Worm (Caenorhabditis elegans) whole organism, L2 larva: ENCODE results near the gene F08G2.8.
A peak's percentile ranks its signal among the peaks of the same experiment; 100 is the strongest.
"Not testable (repeated sequence)": the region's sequence is repeated elsewhere in the genome, so short reads cannot be mapped to it uniquely, and the experiment has no call there.

ENCODE experiments used
- C34F6.9 ChIP-seq: fragments of 150-350 bp; optimal IDR thresholded peaks from 2 replicates; lab custom pipeline; 2014; ENCODE audit warnings: missing biosample characterization, missing genetic modification characterization
- F13H6.1 ChIP-seq: sonication (generic microtip); optimal IDR thresholded peaks from 2 replicates; lab custom pipeline; 2016; ENCODE audit warnings: missing genetic modification characterization, missing compliant biosample characterization
- R02D3.7 ChIP-seq: fragments of 150-350 bp; optimal IDR thresholded peaks from 2 replicates; lab custom pipeline; 2014; ENCODE audit warnings: missing biosample characterization, missing genetic modification characterization
- Y55F3AM.14 ChIP-seq: fragments of 200-800 bp; sonication (Bioruptor generic); optimal IDR thresholded peaks from 2 replicates; lab custom pipeline; 2018; ENCODE audit warnings: mild to moderate bottlenecking, missing genetic modification characterization, missing compliant biosample characterization
- ama-1 ChIP-seq: fragments of 150-350 bp; optimal IDR thresholded peaks from 2 replicates; lab custom pipeline; 2018; ENCODE audit warnings: inconsistent platforms
- ceh-16 ChIP-seq: fragments of 150-350 bp; optimal IDR thresholded peaks from 2 replicates; lab custom pipeline; 2014; ENCODE audit warnings: missing biosample characterization, missing genetic modification characterization
- ceh-82 ChIP-seq: fragments of 150-350 bp; optimal IDR thresholded peaks from 2 replicates; lab custom pipeline; 2014; ENCODE audit warnings: missing biosample characterization, missing genetic modification characterization
- crh-2 ChIP-seq: sonication (generic microtip); optimal IDR thresholded peaks from 2 replicates; lab custom pipeline; 2017; ENCODE audit warnings: missing biosample characterization, missing genetic modification characterization
- dmd-4 ChIP-seq: sonication (generic microtip); optimal IDR thresholded peaks from 2 replicates; lab custom pipeline; 2017; ENCODE audit warnings: missing biosample characterization, missing genetic modification characterization
- fos-1 ChIP-seq: fragments of 150-350 bp; optimal IDR thresholded peaks from 2 replicates; lab custom pipeline; 2014; ENCODE audit warnings: missing biosample characterization, missing genetic modification characterization
- gmeb-1 ChIP-seq: fragments of 150-350 bp; optimal IDR thresholded peaks from 2 replicates; lab custom pipeline; 2014; ENCODE audit warnings: missing biosample characterization, missing genetic modification characterization
- lin-11 ChIP-seq: fragments of 150-350 bp; sonication (generic microtip); optimal IDR thresholded peaks from 2 replicates; lab custom pipeline; 2014; ENCODE audit warnings: missing biosample characterization, missing genetic modification characterization, inconsistent platforms, mixed read lengths
- lin-13 ChIP-seq: fragments of 150-350 bp; optimal IDR thresholded peaks from 2 replicates; lab custom pipeline; 2014; ENCODE audit warnings: missing biosample characterization, missing genetic modification reagents, missing genetic modification characterization
- lsy-2 ChIP-seq, 2 experiments: fragments of 150-350 bp in 1 of 2; sonication (generic microtip) in 1 of 2; optimal IDR thresholded peaks; 2 replicates each; lab custom pipeline; 2014 to 2017; ENCODE audit warnings: missing biosample characterization in 2 of 2, missing genetic modification characterization in 2 of 2
- mbf-1 ChIP-seq: sonication (generic microtip); optimal IDR thresholded peaks from 2 replicates; lab custom pipeline; 2017; ENCODE audit warnings: missing biosample characterization, missing genetic modification characterization
- mdl-1 ChIP-seq, 2 experiments: fragments of 150-350 bp in 1 of 2; sonication (generic microtip) in 1 of 2; optimal IDR thresholded peaks; 2 replicates each; lab custom pipeline; 2017; ENCODE audit warnings: missing biosample characterization in 2 of 2, missing genetic modification characterization in 2 of 2
- nhr-10 ChIP-seq: sonication (generic microtip); optimal IDR thresholded peaks from 2 replicates; lab custom pipeline; 2017; ENCODE audit warnings: missing biosample characterization, missing genetic modification characterization
- nhr-11 ChIP-seq: fragments of 150-350 bp; optimal IDR thresholded peaks from 2 replicates; lab custom pipeline; 2014; ENCODE audit warnings: missing biosample characterization, missing genetic modification characterization
- nhr-21 ChIP-seq: fragments of 150-350 bp; optimal IDR thresholded peaks from 2 replicates; lab custom pipeline; 2014; ENCODE audit warnings: missing biosample characterization, missing genetic modification characterization
- nhr-237 ChIP-seq: fragments of 150-350 bp; optimal IDR thresholded peaks from 2 replicates; lab custom pipeline; 2014; ENCODE audit warnings: missing biosample characterization, missing genetic modification characterization
- nhr-25 ChIP-seq: fragments of 150-350 bp; sonication (generic microtip); optimal IDR thresholded peaks from 3 replicates; lab custom pipeline; 2014; ENCODE audit warnings: missing biosample characterization, missing genetic modification characterization
- peb-1 ChIP-seq: fragments of 150-350 bp; optimal IDR thresholded peaks from 2 replicates; lab custom pipeline; 2014; ENCODE audit warnings: missing biosample characterization, missing genetic modification characterization
- sem-4 ChIP-seq: fragments of 150-350 bp; optimal IDR thresholded peaks from 2 replicates; lab custom pipeline; 2014; ENCODE audit warnings: missing biosample characterization, missing genetic modification reagents, missing genetic modification characterization
- sma-3 ChIP-seq: sonication (generic microtip); optimal IDR thresholded peaks from 2 replicates; lab custom pipeline; 2016; ENCODE audit warnings: missing genetic modification reagents, missing genetic modification characterization, missing compliant biosample characterization
- sma-9 ChIP-seq, 2 experiments: fragments of 150-350 bp in 1 of 2; sonication (generic microtip) in 1 of 2; optimal IDR thresholded peaks; 2 replicates each; lab custom pipeline; 2014 to 2016; ENCODE audit warnings: missing genetic modification characterization in 2 of 2, mild to moderate bottlenecking in 1 of 2, missing biosample characterization in 1 of 2, missing compliant biosample characterization in 1 of 2, missing genetic modification reagents in 1 of 2, moderate library complexity in 1 of 2
- snpc-4 ChIP-seq: fragments of 150-350 bp; optimal IDR thresholded peaks from 2 replicates; lab custom pipeline; 2014; ENCODE audit warnings: missing biosample characterization, missing genetic modification characterization
- unc-55 ChIP-seq: fragments of 150-350 bp; sonication (generic microtip); optimal IDR thresholded peaks from 3 replicates; lab custom pipeline; 2014; ENCODE audit warnings: missing biosample characterization, missing genetic modification reagents, missing genetic modification characterization
- zag-1 ChIP-seq: fragments of 150-350 bp; optimal IDR thresholded peaks from 2 replicates; lab custom pipeline; 2014; ENCODE audit warnings: missing biosample characterization, missing genetic modification characterization

Gene F08G2.8

ce11 chrII:13813950-13814349 lies 38.2 kb upstream of the F08G2.8 start:
- TF ChIP-seq sma-9 (GFP tag; optimal IDR thresholded peaks at IDR 0.05; lab: Kevin White, UChicago) (peak; percentile 14), sma-9 (tag; optimal IDR thresholded peaks at IDR 0.05; lab: Kevin White, UChicago) (no peak), fos-1 (tag; lab: Kevin White, UChicago) (peak; percentile 43), crh-2 (tag; lab: Kevin White, UChicago) (no peak), ceh-16 (tag; lab: Kevin White, UChicago) (no peak)

ce11 chrII:13815513-13815912 lies 36.6 kb upstream of the F08G2.8 start:
- TF ChIP-seq F13H6.1 = no peak
- no peak for TF ChIP-seq nhr-10
- no peak for TF ChIP-seq ceh-16 (tag; lab: Kevin White, UChicago)
- no peak for TF ChIP-seq peb-1 (tag; lab: Kevin White, UChicago)
- no peak for TF ChIP-seq nhr-25 (tag; lab: Kevin White, UChicago)
- no peak for TF ChIP-seq nhr-11
- no peak for TF ChIP-seq fos-1 (tag; lab: Kevin White, UChicago)
- no peak for TF ChIP-seq crh-2 (tag; lab: Kevin White, UChicago)
- TF ChIP-seq dmd-4 (tag; lab: Kevin White, UChicago) = no peak
- TF ChIP-seq R02D3.7 (tag; lab: Kevin White, UChicago) = no peak
- no peak for TF ChIP-seq zag-1 (tag; lab: Kevin White, UChicago)
- TF ChIP-seq ama-1 (lab: Kevin White, UChicago) = no peak

- TF ChIP-seq lin-13 (GFP tag; lab: Kevin White, UChicago); unc-55 (GFP tag; lab: Kevin White, UChicago); mbf-1: not testable (repeated sequence)
- TF ChIP-seq, all 48 proteins: peak for 0; not testable (repeated sequence) for 48
Observed at ce11 chrII:13818043-13818442, 34.1 kb upstream of the F08G2.8 start, which contains the start of gene his-16. Gene his-16 (minus strand): TSS chrII:13818143.

- TF ChIP-seq snpc-4 (tag; lab: Kevin White, UChicago) = no peak
- TF ChIP-seq sem-4 (tag; lab: Kevin White, UChicago) = no peak
Observed at ce11 chrII:13828597-13828996, 23.5 kb upstream of the F08G2.8 start, which contains the start of gene his-42. Gene his-42 (minus strand): TSS chrII:13828697.

- TF ChIP-seq C34F6.9 (peak; percentile 72), lin-13 (GFP tag; lab: Kevin White, UChicago) (peak; percentile 40), nhr-21 (tag; lab: Kevin White, UChicago) (peak; percentile 66), gmeb-1 (tag; lab: Kevin White, UChicago) (peak; percentile 15), Y55F3AM.14 (GFP tag; lab: Kevin White, UChicago) (peak; percentile 28), ceh-16 (tag; lab: Kevin White, UChicago) (peak; percentile 3), sma-3 (GFP tag; lab: Kevin White, UChicago) (peak; percentile 80), crh-2 (tag; lab: Kevin White, UChicago) (peak; percentile 42), snpc-4 (tag; lab: Kevin White, UChicago) (peak; percentile 94), fos-1 (tag; lab: Kevin White, UChicago) (peak; percentile 49), F13H6.1 (peak; percentile 51), nhr-25 (tag; lab: Kevin White, UChicago) (peak; percentile 1), ama-1 (lab: Kevin White, UChicago) (peak; percentile 86), sma-9 (GFP tag; optimal IDR thresholded peaks at IDR 0.05; lab: Kevin White, UChicago) (peak; percentile 30), mdl-1 (tag; optimal IDR thresholded peaks at IDR 0.05; lab: Kevin White, UChicago) (peak in 1 of 2 experiments; percentile 18), nhr-10 (peak; percentile 41), lsy-2 (tag; optimal IDR thresholded peaks at IDR 0.05; lab: Kevin White, UChicago) (peak; percentile 6 to 22)
- TF ChIP-seq sma-9 (tag; optimal IDR thresholded peaks at IDR 0.05; lab: Kevin White, UChicago) = not testable (repeated sequence)
Observed at ce11 chrII:13829123-13829996, 22.7 kb upstream of the F08G2.8 start.

- TF ChIP-seq ceh-82 (tag; lab: Kevin White, UChicago) (no peak), zag-1 (tag; lab: Kevin White, UChicago) (no peak), snpc-4 (tag; lab: Kevin White, UChicago) (no peak), lsy-2 (tag; optimal IDR thresholded peaks at IDR 0.05; lab: Kevin White, UChicago) (no peak), crh-2 (tag; lab: Kevin White, UChicago) (no peak), lin-13 (GFP tag; lab: Kevin White, UChicago) (no peak), ceh-16 (tag; lab: Kevin White, UChicago) (no peak), peb-1 (tag; lab: Kevin White, UChicago) (no peak), lin-11 (tag; lab: Kevin White, UChicago) (no peak), nhr-237 (no peak)
Observed at ce11 chrII:13830255-13830654, 21.8 kb upstream of the F08G2.8 start, which contains the start of gene F08G2.4. Gene F08G2.4 (plus strand): TSS chrII:13830602.
